Worm (Caenorhabditis elegans) whole organism, midembryonic: ENCODE results near the gene Y66A7A.9.

ENCODE experiments used
- T22C8.4 ChIP-seq: fragments of 200-800 bp; sonication (Bioruptor generic); IDR thresholded peaks from 2 replicates; pipeline ENCODE4 v1.3.6; 2022; ENCODE audit warnings: missing genetic modification characterization, missing compliant biosample characterization
- cog-1 ChIP-seq: sonication (generic microtip); optimal IDR thresholded peaks from 2 replicates; lab custom pipeline; 2016; ENCODE audit warnings: missing genetic modification characterization, missing compliant biosample characterization
- flt-1 ChIP-seq: fragments of 200-800 bp; sonication (Bioruptor generic); IDR thresholded peaks from 2 replicates; pipeline ENCODE4 v1.3.6; 2022; ENCODE audit warnings: missing genetic modification characterization, missing compliant biosample characterization
- klf-2 ChIP-seq: fragments of 200-800 bp; sonication (Bioruptor generic); conservative IDR thresholded peaks from 2 replicates; pipeline ENCODE4 v1.3.6; 2022; ENCODE audit warnings: missing genetic modification reagents, missing genetic modification characterization, missing compliant biosample characterization
- med-1 ChIP-seq: sonication (generic microtip); optimal IDR thresholded peaks from 2 replicates; lab custom pipeline; 2017; ENCODE audit warnings: missing genetic modification characterization, mild to moderate bottlenecking, missing compliant biosample characterization, antibody characterized with exemption, missing genetic modification reagents; ENCODE audit not compliant: insufficient read depth
- ref-1 ChIP-seq: fragments of 200-800 bp; sonication (Bioruptor generic); conservative IDR thresholded peaks from 2 replicates; pipeline ENCODE4 v1.3.6; 2022; ENCODE audit warnings: missing genetic modification reagents, missing genetic modification characterization, missing compliant biosample characterization
- tab-1 ChIP-seq: fragments of 200-800 bp; sonication (Bioruptor generic); IDR thresholded peaks from 2 replicates; pipeline ENCODE4 v1.3.6; 2022; ENCODE audit warnings: missing genetic modification characterization, missing compliant biosample characterization
- ztf-23 ChIP-seq: fragments of 200-800 bp; sonication (Bioruptor generic); IDR thresholded peaks from 2 replicates; pipeline ENCODE4 v1.3.6; 2022; ENCODE audit warnings: missing genetic modification reagents, missing genetic modification characterization, missing compliant biosample characterization
- ztf-29 ChIP-seq: fragments of 200-800 bp; sonication (Bioruptor generic); IDR thresholded peaks from 2 replicates; pipeline ENCODE4 v1.3.6; 2022; ENCODE audit warnings: missing genetic modification reagents, missing genetic modification characterization, missing compliant biosample characterization

The Y66A7A.9 gene

DNA sequence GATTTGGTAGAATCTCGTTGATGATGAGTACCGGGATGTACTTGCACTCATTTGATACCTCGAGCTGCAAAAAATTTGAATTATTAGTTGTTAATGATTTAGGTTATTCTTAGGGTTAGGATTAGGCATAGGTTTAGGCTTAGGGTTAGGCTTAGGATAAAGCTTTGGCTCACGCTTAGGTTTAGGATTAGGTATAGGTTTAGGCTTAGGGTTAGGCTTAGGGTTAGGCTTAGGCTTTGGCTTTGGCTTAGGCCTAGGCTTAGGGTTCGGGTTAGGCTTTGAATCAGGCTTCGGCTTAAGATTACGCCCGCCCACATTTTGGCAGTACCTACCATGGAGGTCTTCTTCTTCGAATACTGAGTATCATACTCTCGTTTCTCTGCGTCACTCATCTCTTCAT, 22.7 kb upstream of the Y66A7A.9 start:
- TF ChIP-seq klf-2 (no peak), cog-1 (no peak), ztf-23 (GFP tag; lab: Robert Waterston, UW) (no peak), flt-1 (GFP tag; lab: Robert Waterston, UW) (no peak), med-1 (GFP tag; lab: Kevin White, UChicago) (no peak), tab-1 (GFP tag; lab: Robert Waterston, UW) (no peak), ztf-29 (no peak), ref-1 (no peak), T22C8.4 (no peak)

DNA sequence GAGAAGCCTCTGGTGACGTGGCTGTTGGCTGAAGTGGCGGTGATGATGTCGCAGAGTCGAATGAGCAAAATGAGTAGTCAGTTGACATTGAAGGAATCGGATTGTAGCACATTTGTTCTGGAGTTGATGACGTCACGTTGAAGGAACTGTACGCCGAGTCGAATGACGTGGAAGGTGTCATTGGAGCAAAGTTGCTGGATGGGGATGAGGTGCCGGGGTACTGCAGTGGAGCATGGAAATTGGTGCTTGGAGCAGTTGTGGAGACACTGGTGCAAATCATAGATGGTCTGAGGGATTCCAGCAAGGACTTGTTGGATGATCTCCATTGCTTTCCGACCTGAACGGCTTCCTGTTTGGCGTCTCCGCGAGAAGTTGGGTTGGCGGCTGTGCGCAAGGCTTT, 21.2 kb upstream of the Y66A7A.9 start:
- TF ChIP-seq cog-1 (no peak), klf-2 (no peak), ref-1 (no peak), med-1 (GFP tag; lab: Kevin White, UChicago) (no peak)

DNA sequence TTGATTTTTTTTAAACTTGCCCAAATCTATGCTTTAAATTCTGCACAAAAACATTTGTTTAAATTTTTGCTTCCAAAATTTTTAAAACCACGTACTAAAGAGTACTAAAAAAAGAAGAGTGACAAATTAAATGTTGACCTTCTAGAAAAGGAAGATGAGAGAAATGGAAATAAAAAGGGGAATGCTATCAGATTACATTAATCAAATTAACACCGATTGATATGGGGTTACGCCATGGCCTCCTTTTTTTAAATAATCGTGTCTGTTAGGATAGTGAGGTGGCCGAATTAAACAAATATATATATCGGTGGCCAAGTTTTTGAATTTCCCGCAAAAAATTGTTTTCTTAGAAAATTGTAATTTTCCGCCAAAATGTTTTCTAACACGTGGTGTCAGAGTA, 20.1 kb upstream of the Y66A7A.9 start:
- TF ChIP-seq med-1 (GFP tag; lab: Kevin White, UChicago): no peak
- no peak for TF ChIP-seq ztf-29
- no peak for TF ChIP-seq klf-2
- TF ChIP-seq cog-1: no peak
- no peak for TF ChIP-seq T22C8.4
- no peak for TF ChIP-seq ref-1
- no peak for TF ChIP-seq tab-1 (GFP tag; lab: Robert Waterston, UW)
- TF ChIP-seq flt-1 (GFP tag; lab: Robert Waterston, UW): no peak
- no peak for TF ChIP-seq ztf-23 (GFP tag; lab: Robert Waterston, UW)

DNA sequence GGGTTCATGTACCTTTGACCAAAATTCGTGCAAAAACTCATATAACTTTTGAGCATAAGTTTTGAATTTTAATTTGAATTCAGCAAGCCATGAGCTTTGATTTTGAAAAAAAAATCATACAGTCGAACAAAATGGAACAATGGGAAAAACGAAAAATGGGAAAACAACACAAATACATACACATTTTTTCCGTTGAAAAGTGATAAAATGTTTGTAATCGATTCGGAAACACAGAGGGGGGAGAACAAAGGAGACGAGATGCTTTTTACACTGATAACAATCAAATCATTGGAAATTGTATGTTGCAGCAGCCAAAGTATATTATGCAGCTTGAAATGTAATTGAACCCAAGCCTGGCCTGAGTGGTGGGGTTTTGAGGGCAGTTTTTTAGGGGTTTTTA, 18.8 kb upstream of the Y66A7A.9 start:
- TF ChIP-seq ztf-29: no peak
- no peak for TF ChIP-seq tab-1 (GFP tag; lab: Robert Waterston, UW)
- TF ChIP-seq flt-1 (GFP tag; lab: Robert Waterston, UW): no peak
- no peak for TF ChIP-seq klf-2
- no peak for TF ChIP-seq T22C8.4
- no peak for TF ChIP-seq cog-1
- TF ChIP-seq ztf-23 (GFP tag; lab: Robert Waterston, UW): no peak
- no peak for TF ChIP-seq med-1 (GFP tag; lab: Kevin White, UChicago)
- TF ChIP-seq ref-1: no peak

DNA sequence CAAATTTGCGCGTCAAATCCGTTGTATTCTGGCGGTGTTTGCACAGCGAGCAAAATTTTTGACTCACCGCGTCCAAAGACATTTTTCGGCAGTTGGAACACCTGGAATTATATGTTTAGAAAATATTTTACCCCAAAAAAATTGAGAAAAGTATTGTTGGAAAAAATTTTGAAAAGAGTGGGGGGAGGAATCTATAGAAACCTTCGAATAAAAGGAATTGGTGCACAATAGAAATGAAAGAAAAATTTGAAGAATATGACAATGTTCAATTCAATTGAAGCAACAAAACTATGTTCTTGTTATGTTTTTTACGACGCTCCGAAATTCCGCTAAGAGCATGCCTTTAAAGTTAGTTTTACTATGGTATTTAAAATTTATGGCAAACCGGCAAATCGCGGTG, 17.1 kb upstream of the Y66A7A.9 start, which contains the start of gene Y66A7A.7:
Y66A7A.7 (minus strand) TSS at position 101 of the 400 bp plus-strand sequence.
- TF ChIP-seq tab-1 (GFP tag; lab: Robert Waterston, UW): no peak

DNA sequence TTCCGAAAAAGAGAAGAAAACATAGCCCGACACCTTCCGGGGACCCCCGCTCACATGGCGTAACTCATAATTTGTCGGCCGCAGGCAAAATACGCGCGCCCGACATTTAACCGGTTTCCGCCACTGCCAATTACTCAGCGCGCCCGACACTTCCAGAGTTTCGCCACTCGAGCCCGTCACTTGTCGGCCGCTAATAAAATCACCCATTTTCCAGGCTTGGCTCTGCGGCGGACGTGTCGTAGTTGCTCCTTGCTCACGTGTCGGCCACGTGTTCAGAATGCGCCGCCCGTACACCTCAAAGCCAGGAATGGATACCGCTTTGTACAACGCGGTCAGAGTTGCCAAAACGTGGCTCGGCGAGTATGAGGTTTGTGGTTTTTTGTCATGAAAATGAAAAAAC, 15.4 kb upstream of the Y66A7A.9 start:
- no peak for TF ChIP-seq flt-1 (GFP tag; lab: Robert Waterston, UW)
- TF ChIP-seq tab-1 (GFP tag; lab: Robert Waterston, UW): no peak
- TF ChIP-seq ztf-29: no peak
- no peak for TF ChIP-seq ref-1
- TF ChIP-seq T22C8.4: no peak
- TF ChIP-seq med-1 (GFP tag; lab: Kevin White, UChicago): no peak

DNA sequence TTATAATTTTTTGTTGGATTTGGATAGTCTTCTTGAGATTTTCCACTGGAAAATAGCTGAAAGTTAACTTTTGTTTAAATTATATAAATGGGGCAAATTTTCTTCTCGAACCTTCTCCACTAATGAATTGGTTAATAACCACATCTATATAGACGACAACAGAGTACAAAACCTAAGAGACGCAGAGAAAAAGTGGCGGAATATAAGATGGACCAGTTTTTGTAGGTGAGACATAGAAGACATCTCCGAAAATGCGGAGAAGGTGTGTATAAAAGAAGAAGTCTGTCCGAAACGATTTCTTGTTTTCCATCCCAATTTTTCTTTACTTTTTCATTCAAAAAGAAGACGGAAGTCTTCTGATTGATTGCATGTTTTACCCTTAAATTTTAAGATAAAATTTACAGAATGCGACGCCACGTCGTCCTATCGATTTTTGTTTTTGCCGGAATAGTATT, 12.6 kb upstream of the Y66A7A.9 start, which contains the start of gene gly-8:
gly-8 (plus strand) TSS at position 405 of the 455 bp plus-strand sequence.
- no peak for TF ChIP-seq flt-1 (GFP tag; lab: Robert Waterston, UW)
- TF ChIP-seq ref-1: no peak
- TF ChIP-seq klf-2: no peak
- TF ChIP-seq ztf-29: no peak
- TF ChIP-seq med-1 (GFP tag; lab: Kevin White, UChicago): no peak
- no peak for TF ChIP-seq T22C8.4
- TF ChIP-seq tab-1 (GFP tag; lab: Robert Waterston, UW): no peak
- TF ChIP-seq cog-1: no peak
- no peak for TF ChIP-seq ztf-23 (GFP tag; lab: Robert Waterston, UW)

DNA sequence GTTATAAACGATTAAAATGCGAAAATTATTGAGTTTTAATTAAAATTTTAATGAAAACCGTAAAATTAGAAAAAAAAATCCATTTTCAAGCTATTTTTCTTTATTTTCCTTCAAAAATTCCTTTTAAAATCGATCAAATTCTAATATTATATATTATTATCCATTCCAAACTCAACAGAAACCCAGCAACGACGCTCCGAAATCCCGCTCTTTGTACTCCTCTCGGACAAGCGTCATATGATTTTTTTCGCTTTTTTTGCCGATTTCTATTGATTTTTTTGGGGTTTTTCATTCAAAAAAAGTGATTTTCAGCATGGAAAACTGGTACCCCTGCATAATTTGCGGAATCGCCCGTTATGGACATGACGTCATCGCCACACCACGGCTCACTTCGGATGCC, 4.2 kb upstream of the Y66A7A.9 start, which contains the start of gene ceh-91:
ceh-91 (plus strand) TSS at position 301 of the 400 bp plus-strand sequence.
- TF ChIP-seq ref-1 (no peak), med-1 (GFP tag; lab: Kevin White, UChicago) (no peak), ztf-23 (GFP tag; lab: Robert Waterston, UW) (no peak), cog-1 (no peak), T22C8.4 (no peak), ztf-29 (no peak), tab-1 (GFP tag; lab: Robert Waterston, UW) (no peak), flt-1 (GFP tag; lab: Robert Waterston, UW) (no peak), klf-2 (no peak)

DNA sequence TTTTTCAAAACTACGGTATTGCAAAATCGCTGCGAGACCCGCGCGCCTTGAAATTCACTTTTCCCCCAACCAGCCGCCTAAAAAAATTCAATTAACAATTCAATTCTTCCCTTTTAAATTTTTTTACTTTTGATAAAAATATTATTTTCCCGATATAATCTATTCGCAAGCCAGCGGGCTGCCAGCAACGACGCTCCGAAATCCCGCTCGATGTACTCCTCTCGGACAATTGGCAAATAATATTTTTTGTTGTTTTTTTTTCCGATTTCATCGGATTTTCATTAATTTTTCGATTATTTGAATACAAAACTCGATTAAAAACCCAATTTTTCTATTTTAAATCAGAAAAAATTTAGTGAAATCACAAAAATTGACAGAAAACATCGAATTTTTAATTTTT, 3.5 kb upstream of the Y66A7A.9 start:
- no peak for TF ChIP-seq ztf-23 (GFP tag; lab: Robert Waterston, UW)
- no peak for TF ChIP-seq klf-2
- TF ChIP-seq ztf-29: no peak
- no peak for TF ChIP-seq tab-1 (GFP tag; lab: Robert Waterston, UW)
- TF ChIP-seq flt-1 (GFP tag; lab: Robert Waterston, UW): no peak
- TF ChIP-seq med-1 (GFP tag; lab: Kevin White, UChicago): no peak
- no peak for TF ChIP-seq T22C8.4
- TF ChIP-seq ref-1: no peak

DNA sequence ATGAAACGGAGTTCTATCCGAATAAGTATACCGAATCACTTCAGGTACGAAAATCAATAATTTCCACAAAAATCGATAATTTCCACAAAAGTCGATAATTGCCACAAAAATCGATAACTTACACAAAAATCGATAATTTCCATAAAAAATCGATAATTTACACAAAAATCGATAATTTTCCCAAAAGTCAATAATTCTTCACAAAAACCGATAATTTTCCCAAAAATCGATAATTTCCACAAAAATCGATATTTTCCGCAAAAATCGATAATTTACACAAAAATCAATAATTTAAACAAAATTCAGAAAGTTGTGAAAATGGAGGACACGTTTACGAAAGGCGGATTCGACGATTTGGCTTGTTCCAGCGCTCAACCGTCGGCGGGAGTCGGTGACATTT, 2.6 kb upstream of the Y66A7A.9 start:
- TF ChIP-seq klf-2 (no peak), ztf-23 (GFP tag; lab: Robert Waterston, UW) (no peak), ref-1 (no peak), med-1 (GFP tag; lab: Kevin White, UChicago) (no peak), T22C8.4 (peak; percentile 99)

DNA sequence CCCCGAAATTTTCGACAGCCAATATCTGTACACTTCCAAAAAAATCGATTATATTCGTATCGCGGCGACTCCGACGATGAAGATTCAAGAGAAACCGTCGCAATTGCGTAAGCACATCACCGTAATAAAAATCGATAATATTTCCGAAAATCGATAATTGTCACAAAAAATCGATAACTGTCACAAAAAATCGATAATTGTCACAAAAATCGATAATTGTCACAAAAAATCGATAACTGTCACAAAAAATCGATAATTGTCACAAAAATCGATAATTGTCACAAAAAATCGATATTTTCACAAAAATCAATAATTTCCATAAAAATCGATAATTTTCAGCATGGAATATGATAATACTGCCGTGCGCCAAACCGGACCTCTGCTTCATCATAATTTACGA, 2.1 kb upstream of the Y66A7A.9 start:
- TF ChIP-seq T22C8.4: peak; percentile 99
